Worm (Caenorhabditis elegans): ENCODE measurements around the gene sra-2.

DNA sequence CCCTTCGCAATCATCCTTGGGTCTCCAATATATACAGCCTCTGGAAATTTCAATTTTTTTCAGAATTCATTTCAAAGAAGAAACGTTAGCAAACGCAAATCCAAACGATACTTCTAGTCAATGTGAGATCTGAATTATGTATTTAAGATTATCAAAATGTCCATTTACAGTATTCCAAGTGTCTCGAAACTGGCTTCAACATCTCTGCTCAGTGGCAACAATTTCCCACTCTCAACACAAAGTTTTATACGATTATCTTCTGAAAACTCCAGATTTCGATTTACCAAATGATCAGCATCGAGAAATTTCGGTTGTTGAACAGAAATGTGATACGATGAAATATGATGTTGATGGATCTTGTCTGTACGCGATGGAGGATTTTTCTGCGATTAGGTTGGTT is 28.0 kb downstream of the sra-2 start:
- TF ChIP-seq ahr-1 (tag; optimal IDR thresholded peaks at IDR 0.05), result no peak
- no peak for TF ChIP-seq ceh-2 (tag; optimal IDR thresholded peaks at IDR 0.05)
- TF ChIP-seq Y22D7AL.16 (tag; optimal IDR thresholded peaks at IDR 0.05), result no peak
- no peak for TF ChIP-seq lin-11 (tag; optimal IDR thresholded peaks at IDR 0.05)
- no peak for TF ChIP-seq ama-1 (optimal IDR thresholded peaks at IDR 0.05)
- no peak for TF ChIP-seq lim-6 (tag; optimal IDR thresholded peaks at IDR 0.05)
- no peak for TF ChIP-seq ceh-30 (tag; optimal IDR thresholded peaks at IDR 0.05)
- no peak for TF ChIP-seq tbx-2 (tag; optimal IDR thresholded peaks at IDR 0.05)
- no peak for TF ChIP-seq pha-4 (tag; optimal IDR thresholded peaks at IDR 0.05)
- no peak for TF ChIP-seq elt-2 (tag; optimal IDR thresholded peaks at IDR 0.05)
- TF ChIP-seq ceh-18 (tag; optimal IDR thresholded peaks at IDR 0.05), result no peak

Data from whole organism, late embryonic.